Worm (Caenorhabditis elegans): ENCODE data around the gene F23B12.4.
"Not testable (repeated sequence)": the region's sequence is repeated elsewhere in the genome, so short reads cannot be mapped to it uniquely, and the experiment has no call there.

Gene F23B12.4

DNA sequence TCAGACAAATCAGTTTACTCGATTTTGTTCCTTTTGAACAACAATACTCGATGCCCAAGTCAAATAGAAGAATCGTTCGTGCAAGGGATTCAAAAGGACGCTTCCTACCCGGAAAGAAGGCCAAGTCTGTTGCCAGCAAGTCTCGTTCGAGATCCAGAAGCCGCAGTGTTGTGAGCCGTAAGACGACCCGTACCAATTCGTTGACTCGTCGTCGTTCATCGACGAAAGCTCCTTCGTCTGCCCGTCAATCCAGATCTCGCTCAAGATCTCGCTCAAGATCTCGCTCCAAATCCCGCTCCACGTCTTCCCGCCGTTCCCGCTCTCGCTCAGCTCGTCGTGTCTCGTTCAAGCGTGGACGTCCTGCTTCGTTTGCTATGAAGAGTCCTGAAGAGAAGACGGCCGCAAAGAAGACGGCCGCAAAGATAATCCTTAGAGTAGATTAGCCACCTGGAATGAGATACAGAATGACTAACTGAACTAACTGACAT, 19.7 kb downstream of the F23B12.4 start, which contains the start of gene F08H9.2:
TSS of gene F08H9.2 (plus strand) at position 51 of the 488 bp plus-strand sequence.
- TF ChIP-seq unc-62 (GFP tag; optimal IDR thresholded peaks at IDR 0.05) = no peak

DNA sequence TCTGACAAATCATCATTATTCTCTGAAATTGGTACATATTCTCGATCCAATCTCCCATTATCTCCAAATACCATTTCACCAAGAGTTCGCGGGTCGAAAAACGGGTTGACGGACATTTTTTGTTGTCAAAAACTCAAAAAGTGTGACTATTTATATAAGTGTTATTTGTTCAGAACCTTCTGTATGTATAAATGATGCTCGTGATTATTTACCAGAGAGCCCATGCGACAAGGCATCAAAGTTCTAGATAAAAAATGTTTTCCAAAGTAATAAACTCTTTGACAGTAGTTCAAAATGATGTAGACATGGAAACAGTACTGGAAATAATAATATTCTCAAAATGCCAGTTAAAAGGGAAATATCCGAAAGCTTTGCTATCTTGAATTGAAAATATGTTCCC, 21.7 kb downstream of the F23B12.4 start:
- TF ChIP-seq unc-62 (GFP tag; optimal IDR thresholded peaks at IDR 0.05) = no peak

- TF ChIP-seq unc-62 (GFP tag; optimal IDR thresholded peaks at IDR 0.05) = not testable (repeated sequence)
Observed at ce11 chrV:14463087-14463486, 22.1 kb downstream of the F23B12.4 start, which contains the start of gene F08H9.3. F08H9.3 (minus strand) TSS chrV:14463338.

DNA sequence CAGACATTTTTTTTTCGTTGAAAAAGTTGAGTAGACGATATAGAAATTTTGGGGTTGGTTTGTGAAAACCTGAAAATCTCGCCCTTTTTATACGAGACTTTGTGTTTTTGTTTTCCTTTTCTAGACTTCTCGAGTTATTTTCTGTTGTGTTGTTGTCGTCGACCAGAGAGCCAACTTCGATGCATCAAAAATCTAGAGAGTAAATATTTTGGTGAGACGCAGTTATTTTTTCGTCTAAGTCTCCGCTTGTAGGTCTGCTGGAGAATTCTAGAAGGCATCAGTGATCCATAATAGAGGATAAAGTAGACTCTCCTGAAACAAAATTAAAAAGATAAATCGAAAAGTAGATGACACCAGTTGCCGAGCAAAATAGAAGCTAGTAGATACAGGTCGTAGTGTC, 23.4 kb downstream of the F23B12.4 start, which contains the start of gene F08H9.4:
TSS of gene F08H9.4 (minus strand) at position 61 of the 400 bp plus-strand sequence.
- TF ChIP-seq unc-62 (GFP tag; optimal IDR thresholded peaks at IDR 0.05) = no peak

ce11 chrV:14468196-14468874, 27.4 kb downstream of the F23B12.4 start, which contains the start of gene srz-97:
srz-97 (minus strand) TSS chrV:14468246.
- no peak for TF ChIP-seq unc-62 (GFP tag; optimal IDR thresholded peaks at IDR 0.05)

DNA sequence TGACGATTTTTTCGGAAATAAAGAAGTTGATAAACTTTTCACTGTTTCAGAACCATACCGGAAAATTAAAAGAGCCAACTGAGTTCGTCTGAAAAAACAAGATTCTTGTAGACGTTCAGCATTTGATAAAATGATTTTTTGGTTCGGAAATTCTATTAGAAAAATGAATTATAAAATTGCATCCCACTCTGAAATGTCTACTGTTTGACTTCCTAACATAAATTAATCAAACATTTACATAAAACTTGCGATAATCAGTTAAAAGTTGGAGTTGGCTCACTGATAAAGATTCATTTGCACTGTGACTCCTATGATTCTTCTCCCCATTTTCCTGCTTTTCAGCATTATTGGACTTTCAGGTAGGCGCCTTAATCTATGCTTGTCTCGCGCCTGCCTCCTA, 28.0 kb downstream of the F23B12.4 start, which contains the start of gene clec-57:
TSS of gene clec-57 (plus strand) at position 301 of the 400 bp plus-strand sequence.
- no peak for TF ChIP-seq unc-62 (GFP tag; optimal IDR thresholded peaks at IDR 0.05)

ce11 chrV:14472229-14472628, 31.3 kb downstream of the F23B12.4 start, which contains the start of gene clec-227:
clec-227 (plus strand) TSS chrV:14472529.
- TF ChIP-seq unc-62 (GFP tag; optimal IDR thresholded peaks at IDR 0.05) = no peak

- no peak for TF ChIP-seq unc-62 (GFP tag; optimal IDR thresholded peaks at IDR 0.05)
Observed at ce11 chrV:14474099-14474498, 33.2 kb downstream of the F23B12.4 start, which contains the start of gene clec-56. clec-56 (plus strand) TSS chrV:14474399.

- no peak for TF ChIP-seq unc-62 (GFP tag; optimal IDR thresholded peaks at IDR 0.05)
Observed at ce11 chrV:14476680-14477079, 35.7 kb downstream of the F23B12.4 start, which contains the start of gene clec-54. clec-54 (plus strand) TSS chrV:14476903.

- TF ChIP-seq unc-62 (GFP tag; optimal IDR thresholded peaks at IDR 0.05) = no peak
Observed at ce11 chrV:14478979-14479378, 38.0 kb downstream of the F23B12.4 start, which contains the start of gene clec-55. clec-55 (plus strand) TSS chrV:14479279.

DNA sequence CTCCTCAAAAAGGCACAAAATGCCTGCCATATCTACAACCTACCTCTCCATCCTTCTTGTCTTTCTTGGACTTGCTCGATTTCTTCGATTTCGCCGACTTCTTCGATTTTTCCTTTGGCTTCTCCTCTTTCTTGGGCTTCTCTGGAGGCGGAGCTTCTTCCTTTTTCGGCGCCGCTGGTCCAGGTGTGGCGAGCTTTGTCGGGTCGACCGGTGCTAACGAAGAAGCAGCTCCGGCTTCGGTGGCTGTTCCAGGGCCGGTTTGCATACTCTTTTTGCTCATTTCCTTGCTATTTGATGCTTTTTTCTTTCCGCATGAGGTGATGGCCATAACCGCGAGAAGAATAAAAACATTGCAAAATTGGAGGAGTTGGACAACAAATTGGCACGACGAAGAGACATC, 39.6 kb downstream of the F23B12.4 start:
- no peak for TF ChIP-seq unc-62 (GFP tag; optimal IDR thresholded peaks at IDR 0.05)

- no peak for TF ChIP-seq unc-62 (GFP tag; optimal IDR thresholded peaks at IDR 0.05)
Observed at ce11 chrV:14481401-14481800, 40.5 kb downstream of the F23B12.4 start, which contains the start of gene R02D5.7. R02D5.7 (minus strand) TSS chrV:14481501.

DNA sequence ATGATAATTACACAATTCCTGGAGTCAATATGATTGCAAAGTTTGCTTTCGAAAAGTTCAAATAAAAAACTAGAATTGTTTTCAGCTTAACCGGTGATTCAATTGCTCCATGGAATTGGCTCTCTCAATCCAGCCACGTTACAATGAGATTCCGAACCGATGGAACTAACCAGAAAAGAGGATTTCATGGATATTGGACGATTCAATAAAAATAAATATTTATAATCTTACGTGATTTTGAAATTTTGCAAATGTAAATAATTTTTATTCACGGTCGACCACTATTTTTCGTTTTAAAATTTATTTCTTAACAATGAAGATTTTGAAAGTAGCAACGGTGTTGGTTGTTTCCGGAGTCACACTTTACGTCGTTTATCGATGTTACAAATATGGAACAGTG, 41.0 kb downstream of the F23B12.4 start, which contains the start of gene R02D5.10:
TSS of gene R02D5.10 (plus strand) at position 301 of the 400 bp plus-strand sequence.
- no peak for TF ChIP-seq unc-62 (GFP tag; optimal IDR thresholded peaks at IDR 0.05)

ce11 chrV:14482728-14483210, 41.8 kb downstream of the F23B12.4 start, which contains the start of gene R02D5.3:
R02D5.3 (plus strand) TSS chrV:14483160.
- TF ChIP-seq unc-62 (GFP tag; optimal IDR thresholded peaks at IDR 0.05) = no peak

DNA sequence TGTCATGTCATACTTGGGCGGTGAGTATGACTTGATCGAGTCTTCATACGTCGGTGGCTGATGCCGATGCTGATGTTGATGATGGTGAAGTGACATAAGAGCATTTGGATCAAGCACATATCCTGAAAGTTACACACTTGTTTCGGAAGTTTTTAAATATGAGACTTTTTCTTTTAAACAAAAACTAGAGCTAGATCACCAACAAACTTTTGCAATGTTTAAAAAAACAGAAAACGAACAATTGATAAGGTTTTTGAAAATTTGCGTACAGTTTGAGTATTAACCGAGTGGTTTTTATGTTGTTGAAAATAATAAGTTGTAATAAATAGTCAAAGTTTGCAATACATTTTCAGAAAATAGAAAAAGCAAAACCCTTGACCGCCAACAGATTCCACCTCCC, 43.6 kb downstream of the F23B12.4 start, which contains the start of gene R02D5.4:
TSS of gene R02D5.4 (minus strand) at position 101 of the 400 bp plus-strand sequence.
- no peak for TF ChIP-seq unc-62 (GFP tag; optimal IDR thresholded peaks at IDR 0.05)

DNA sequence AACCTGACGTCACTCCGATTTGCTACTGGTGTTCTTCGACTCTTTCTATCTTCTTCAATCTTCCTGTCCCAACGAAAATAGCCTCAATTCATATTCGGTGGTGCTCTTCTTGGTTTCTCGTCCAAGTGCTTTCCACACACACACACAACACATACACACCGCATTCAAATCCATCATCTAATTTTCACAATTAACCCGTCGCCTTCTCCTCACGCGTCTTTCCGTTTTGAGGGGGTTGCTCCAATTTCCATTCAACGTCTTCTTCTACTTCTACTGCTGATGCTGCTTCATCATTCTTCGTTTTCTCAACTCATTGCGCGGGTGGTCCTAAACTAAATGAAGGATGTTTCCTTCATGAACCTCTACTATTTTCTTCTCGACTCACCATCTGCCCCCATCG, 50.2 kb downstream of the F23B12.4 start:
- TF ChIP-seq unc-62 (GFP tag; optimal IDR thresholded peaks at IDR 0.05) = no peak

All from whole organism, dauer.